Fruit fly (Drosophila melanogaster) whole organism, embryonic: ENCODE data around the gene BRWD3.

Source experiments
- Asciz ChIP-seq: fragments of 200-800 bp; sonication (Bioruptor generic); optimal IDR thresholded peaks from 2 replicates; lab custom pipeline; 2017; ENCODE audit warnings: missing biosample characterization, mild to moderate bottlenecking, missing genetic modification characterization, missing genetic modification reagents
- Awh ChIP-seq: fragments of 200-800 bp; sonication (Bioruptor generic); IDR thresholded peaks from 2 replicates; pipeline ENCODE4, ENCODE4 v1.3.6; 2022; ENCODE audit warnings: missing biosample characterization, missing genetic modification characterization
- Bteb2 ChIP-seq: fragments of 200-800 bp; sonication (Bioruptor generic); optimal IDR thresholded peaks from 2 replicates; lab custom pipeline; 2016; ENCODE audit warnings: missing biosample characterization, missing genetic modification characterization
- CG10959 ChIP-seq: fragments of 200-800 bp; sonication (Bioruptor generic); IDR thresholded peaks from 2 replicates; pipeline ENCODE4 v1.3.6; 2022; ENCODE audit warnings: missing biosample characterization, missing genetic modification characterization
- CG11085 ChIP-seq: fragments of 200-800 bp; sonication (Bioruptor generic); IDR thresholded peaks from 2 replicates; pipeline ENCODE4 v1.3.6; 2022; ENCODE audit warnings: missing biosample characterization, missing genetic modification characterization
- CG11398 ChIP-seq: fragments of 200-800 bp; sonication (Bioruptor generic); optimal IDR thresholded peaks from 2 replicates; lab custom pipeline; 2016; ENCODE audit warnings: missing biosample characterization, missing genetic modification characterization
- CG11560 ChIP-seq: fragments of 200-800 bp; sonication (Bioruptor generic); IDR thresholded peaks from 3 replicates; pipeline ENCODE4 v1.3.6; 2022; ENCODE audit warnings: missing biosample characterization, missing genetic modification characterization
- CG12299 ChIP-seq: fragments of 200-800 bp; sonication (Bioruptor generic); optimal IDR thresholded peaks from 2 replicates; lab custom pipeline; 2018; ENCODE audit warnings: missing biosample characterization, mild to moderate bottlenecking, missing genetic modification characterization
- CG13296 ChIP-seq: fragments of 200-800 bp; sonication (Bioruptor generic); optimal IDR thresholded peaks from 3 replicates; lab custom pipeline; 2018; ENCODE audit warnings: missing biosample characterization, mild to moderate bottlenecking, missing genetic modification characterization
- CG31441 ChIP-seq: fragments of 200-800 bp; sonication (Bioruptor generic); IDR thresholded peaks from 2 replicates; pipeline ENCODE4 v1.3.6; 2022; ENCODE audit warnings: missing biosample characterization, missing genetic modification characterization
- CG33557 ChIP-seq: fragments of 200-800 bp; sonication (Bioruptor generic); optimal IDR thresholded peaks from 2 replicates; lab custom pipeline; 2019; ENCODE audit warnings: missing biosample characterization, mild to moderate bottlenecking, missing genetic modification characterization, moderate library complexity
- CG4328 ChIP-seq: fragments of 200-800 bp; sonication (Bioruptor generic); optimal IDR thresholded peaks from 3 replicates; lab custom pipeline; 2017; ENCODE audit warnings: missing biosample characterization, missing genetic modification reagents, missing genetic modification characterization
- CG4707 ChIP-seq: fragments of 200-800 bp; sonication (Bioruptor generic); optimal IDR thresholded peaks from 2 replicates; lab custom pipeline; 2018; ENCODE audit warnings: missing biosample characterization, mild to moderate bottlenecking, missing genetic modification characterization, moderate library complexity
- CG5953 ChIP-seq: fragments of 200-800 bp; sonication (Bioruptor generic); IDR thresholded peaks from 2 replicates; pipeline ENCODE4 v1.3.6; 2022; ENCODE audit warnings: missing biosample characterization, missing genetic modification characterization
- CG6272 ChIP-seq: fragments of 200-800 bp; sonication (Bioruptor generic); IDR thresholded peaks from 2 replicates; pipeline ENCODE4 v1.3.6; 2022; ENCODE audit warnings: missing biosample characterization, missing genetic modification characterization
- CG6654 ChIP-seq: fragments of 200-800 bp; sonication (Bioruptor generic); optimal IDR thresholded peaks from 2 replicates; lab custom pipeline; 2017; ENCODE audit warnings: missing biosample characterization, mild to moderate bottlenecking, missing genetic modification characterization
- CG7372 ChIP-seq: fragments of 200-800 bp; sonication (Bioruptor generic); IDR thresholded peaks from 2 replicates; pipeline ENCODE4 v1.3.6; 2022; ENCODE audit warnings: missing biosample characterization, missing genetic modification characterization
- CG7556 ChIP-seq: fragments of 200-800 bp; sonication (Bioruptor generic); optimal IDR thresholded peaks from 2 replicates; lab custom pipeline; 2017; ENCODE audit warnings: missing biosample characterization, mild to moderate bottlenecking, missing genetic modification characterization
- CG9932 ChIP-seq: fragments of 200-800 bp; sonication (Bioruptor generic); IDR thresholded peaks from 2 replicates; pipeline ENCODE4 v1.3.6; 2022; ENCODE audit warnings: missing biosample characterization, missing genetic modification characterization
- CoRest ChIP-seq: fragments of 200-800 bp; sonication (Bioruptor generic); optimal IDR thresholded peaks from 3 replicates; lab custom pipeline; 2018; ENCODE audit warnings: missing biosample characterization, mild to moderate bottlenecking, missing genetic modification characterization, moderate library complexity
- Deaf1 ChIP-seq: fragments of 200-800 bp; optimal IDR thresholded peaks from 3 replicates; lab custom pipeline; 2019; ENCODE audit warnings: missing biosample characterization, mild to moderate bottlenecking, missing genetic modification characterization, moderate library complexity
- Dfd ChIP-seq, 2 experiments: fragments of >200 bp; optimal IDR thresholded peaks; 2 replicates each; lab custom pipeline; 2017; ENCODE audit warnings: missing biosample characterization in 2 of 2, missing genetic modification characterization in 2 of 2
- Dp ChIP-seq: fragments of 200-800 bp; sonication (Bioruptor generic); optimal IDR thresholded peaks from 2 replicates; lab custom pipeline; 2018; ENCODE audit warnings: missing biosample characterization, mild to moderate bottlenecking, missing genetic modification characterization, moderate library complexity
- HHEX ChIP-seq: fragments of 200-800 bp; sonication (Bioruptor generic); optimal IDR thresholded peaks from 3 replicates; lab custom pipeline; 2017; ENCODE audit warnings: missing biosample characterization, mild to moderate bottlenecking, missing genetic modification characterization, missing genetic modification reagents
- Hr3 ChIP-seq: fragments of 200-800 bp; sonication (Bioruptor generic); optimal IDR thresholded peaks from 3 replicates; lab custom pipeline; 2016; ENCODE audit warnings: missing biosample characterization, missing genetic modification characterization
- Hr78 ChIP-seq, 2 experiments: fragments of 200-800 bp in 1 of 2; fragments of >200 bp in 1 of 2; sonication (Bioruptor generic) in 1 of 2; optimal IDR thresholded peaks; 2 replicates each; lab custom pipeline; 2017 to 2019; ENCODE audit warnings: missing biosample characterization in 2 of 2, missing genetic modification characterization in 2 of 2, mild to moderate bottlenecking in 1 of 2, moderate library complexity in 1 of 2
- Lim3 ChIP-seq: fragments of 200-800 bp; sonication (Bioruptor generic); IDR thresholded peaks from 2 replicates; pipeline ENCODE4 v1.3.6; 2022; ENCODE audit warnings: missing biosample characterization, missing genetic modification characterization
- Mad ChIP-seq: fragments of 200-800 bp; sonication (Bioruptor generic); optimal IDR thresholded peaks from 2 replicates; lab custom pipeline; 2016; ENCODE audit warnings: missing biosample characterization, missing genetic modification characterization
- Ptx1 ChIP-seq: fragments of 200-800 bp; sonication (Bioruptor generic); IDR thresholded peaks from 2 replicates; pipeline ENCODE4 v1.3.6; 2022; ENCODE audit warnings: missing biosample characterization, missing genetic modification characterization
- Tbp ChIP-seq: fragments of >200 bp; optimal IDR thresholded peaks from 2 replicates; lab custom pipeline; 2018; ENCODE audit warnings: missing biosample characterization, missing genetic modification characterization
- Xrp1 ChIP-seq: fragments of 200-800 bp; sonication (Bioruptor generic); IDR thresholded peaks from 2 replicates; pipeline ENCODE4 v1.3.6; 2022; ENCODE audit warnings: missing biosample characterization, missing genetic modification characterization
- ab ChIP-seq: fragments of 200-800 bp; sonication (Bioruptor generic); optimal IDR thresholded peaks from 2 replicates; lab custom pipeline; 2016; ENCODE audit warnings: missing biosample characterization, missing genetic modification characterization
- al ChIP-seq: fragments of 200-800 bp; sonication (Bioruptor generic); IDR thresholded peaks from 2 replicates; pipeline ENCODE4 v1.3.6; 2022; ENCODE audit warnings: missing biosample characterization, missing genetic modification characterization
- ato ChIP-seq: fragments of 200-800 bp; sonication (Bioruptor generic); IDR thresholded peaks from 2 replicates; pipeline ENCODE4 v1.3.6; 2022; ENCODE audit warnings: missing biosample characterization, missing genetic modification characterization; ENCODE audit not compliant: partially characterized antibody
- bigmax ChIP-seq: fragments of 200-800 bp; sonication (Bioruptor generic); optimal IDR thresholded peaks from 2 replicates; lab custom pipeline; 2018; ENCODE audit warnings: missing biosample characterization, mild to moderate bottlenecking, missing genetic modification characterization
- chinmo ChIP-seq: fragments of 200-800 bp; sonication (Bioruptor generic); IDR thresholded peaks from 4 replicates; pipeline ENCODE4 v1.3.6; 2022; ENCODE audit warnings: missing biosample characterization, missing genetic modification characterization; ENCODE audit not compliant: partially characterized antibody
- dm ChIP-seq: fragments of 200-800 bp; sonication (Bioruptor generic); optimal IDR thresholded peaks from 3 replicates; lab custom pipeline; 2016; ENCODE audit warnings: missing biosample characterization, missing genetic modification characterization
- gce ChIP-seq: fragments of 200-800 bp; sonication (Bioruptor generic); IDR thresholded peaks from 3 replicates; pipeline ENCODE4 v1.3.6; 2022; ENCODE audit warnings: missing biosample characterization, missing genetic modification characterization
- inv ChIP-seq: fragments of 200-800 bp; sonication (Bioruptor generic); IDR thresholded peaks from 2 replicates; pipeline ENCODE4 v1.3.6; 2022; ENCODE audit warnings: missing biosample characterization, missing genetic modification characterization; ENCODE audit not compliant: partially characterized antibody
- lola ChIP-seq, 3 experiments: fragments of >200 bp in 2 of 3; fragments of 200-800 bp in 1 of 3; sonication (Bioruptor generic) in 1 of 3; optimal IDR thresholded peaks; 2 replicates each; lab custom pipeline; 2017 to 2019; ENCODE audit warnings: missing biosample characterization in 3 of 3, missing genetic modification characterization in 3 of 3, mild to moderate bottlenecking in 1 of 3, moderate library complexity in 1 of 3
- org-1 ChIP-seq: fragments of 200-800 bp; sonication (Bioruptor generic); optimal IDR thresholded peaks from 2 replicates; lab custom pipeline; 2017; ENCODE audit warnings: missing biosample characterization, missing genetic modification characterization
- pb ChIP-seq: fragments of 200-800 bp; sonication (Bioruptor generic); optimal IDR thresholded peaks from 3 replicates; lab custom pipeline; 2016; ENCODE audit warnings: missing biosample characterization, missing genetic modification characterization
- pfk ChIP-seq: fragments of 200-800 bp; sonication (Bioruptor generic); optimal IDR thresholded peaks from 2 replicates; lab custom pipeline; 2018; ENCODE audit warnings: missing biosample characterization, mild to moderate bottlenecking, missing genetic modification characterization, moderate library complexity
- phol ChIP-seq: fragments of 200-800 bp; sonication (Bioruptor generic); optimal IDR thresholded peaks from 3 replicates; lab custom pipeline; 2018; ENCODE audit warnings: missing biosample characterization, mild to moderate bottlenecking, missing genetic modification characterization, moderate library complexity
- repo ChIP-seq: fragments of 200-800 bp; sonication (Bioruptor generic); optimal IDR thresholded peaks from 2 replicates; lab custom pipeline; 2016; ENCODE audit warnings: missing biosample characterization, missing genetic modification characterization
- schlank ChIP-seq: fragments of 200-800 bp; sonication (Bioruptor generic); optimal IDR thresholded peaks from 2 replicates; lab custom pipeline; 2018; ENCODE audit warnings: missing biosample characterization, mild to moderate bottlenecking, missing genetic modification characterization
- slou ChIP-seq: fragments of 200-800 bp; sonication (Bioruptor generic); optimal IDR thresholded peaks from 3 replicates; lab custom pipeline; 2016; ENCODE audit warnings: missing biosample characterization, missing genetic modification characterization
- tio ChIP-seq: fragments of 200-800 bp; sonication (Bioruptor generic); optimal IDR thresholded peaks from 2 replicates; lab custom pipeline; 2017; ENCODE audit warnings: missing biosample characterization, missing genetic modification characterization, inconsistent platforms
- toy ChIP-seq: fragments of 200-800 bp; sonication (Bioruptor generic); IDR thresholded peaks from 2 replicates; pipeline ENCODE4 v1.3.6; 2022; ENCODE audit warnings: missing biosample characterization, missing genetic modification characterization
- unpg ChIP-seq: fragments of 200-800 bp; sonication (Bioruptor generic); optimal IDR thresholded peaks from 3 replicates; lab custom pipeline; 2018; ENCODE audit warnings: missing biosample characterization, mild to moderate bottlenecking, missing genetic modification characterization, moderate library complexity
- zen ChIP-seq: fragments of 200-800 bp; sonication (Bioruptor generic); optimal IDR thresholded peaks from 3 replicates; lab custom pipeline; 2018; ENCODE audit warnings: missing biosample characterization, mild to moderate bottlenecking, missing genetic modification characterization, moderate library complexity

The BRWD3 gene

DNA sequence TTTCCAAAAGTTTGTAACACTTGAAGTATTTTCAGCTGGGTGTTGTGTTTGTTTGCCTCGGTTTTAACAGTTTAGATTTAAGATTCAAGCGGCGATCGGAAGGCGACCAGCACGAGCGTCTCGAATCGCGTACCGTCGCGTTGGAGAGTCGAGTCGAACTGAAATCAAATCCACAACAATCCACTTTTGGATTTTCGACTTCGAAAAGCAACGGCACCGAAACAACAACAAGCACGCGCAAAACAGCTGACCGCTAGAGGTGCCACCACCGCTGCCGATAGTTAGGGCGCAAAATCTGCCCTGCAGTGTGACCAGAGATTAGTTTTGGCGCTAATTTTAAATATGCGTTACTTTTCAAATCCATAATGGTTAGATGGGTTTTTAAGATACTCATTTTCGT, 47.7 kb upstream of the BRWD3 start, which contains the start of gene jar (continued):
- TF ChIP-seq CG33557 (no peak), org-1 (GFP tag; lab: Kevin White, UChicago) (peak; percentile 33), ato (peak; percentile 88), CG6272 (0 out of 2 replicates have a peak, but pooled peaks have one; percentile 19), Deaf1 (tag; lab: Kevin White, UChicago) (peak; percentile 61), HHEX (GFP tag; lab: Kevin White, UChicago) (peak; percentile 28), CG6654 (GFP tag; lab: Kevin White, UChicago) (no peak), inv (GFP tag; lab: Robert Waterston, UW) (peak; percentile 83), pfk (GFP tag; lab: Kevin White, UChicago) (no peak), CG13296 (GFP tag; lab: Kevin White, UChicago) (peak; percentile 16), Xrp1 (GFP tag; lab: Robert Waterston, UW) (peak; percentile 42; the same call in 1 of the 2 replicates), Asciz (peak; percentile 45), bigmax (GFP tag; lab: Kevin White, UChicago) (peak; percentile 50), CG7372 (GFP tag; lab: Robert Waterston, UW) (no peak), dm (GFP tag; lab: Kevin White, UChicago) (peak; percentile 36), CG9932 (peak; percentile 32; the same call in 1 of the 2 replicates), al (no peak), Awh (GFP tag; lab: Robert Waterston, UW) (0 out of 2 replicates have a peak, but pooled peaks have one; percentile 45), CG11398 (GFP tag; lab: Kevin White, UChicago) (no peak), Hr3 (no peak), chinmo (GFP tag; lab: Robert Waterston, UW) (peak; percentile 95; the same call in 3 of the 4 replicates), Tbp (GFP tag; lab: Kevin White, UChicago) (no peak), CG4328 (GFP tag; lab: Kevin White, UChicago) (no peak), ab (GFP tag; lab: Kevin White, UChicago) (no peak), Dp (GFP tag; lab: Kevin White, UChicago) (peak; percentile 100), schlank (tag; lab: Kevin White, UChicago) (peak; percentile 34), toy (GFP tag; lab: Robert Waterston, UW) (no peak), CG12299 (tag; lab: Kevin White, UChicago) (no peak), lola (GFP tag; optimal IDR thresholded peaks at IDR 0.05; lab: Kevin White, UChicago) (no peak), CoRest (tag; lab: Kevin White, UChicago) (peak; percentile 50), CG5953 (GFP tag; lab: Robert Waterston, UW) (peak; percentile 66; the same call in 1 of the 2 replicates), pb (GFP tag; lab: Kevin White, UChicago) (peak; percentile 28), CG11085 (GFP tag; lab: Robert Waterston, UW) (no peak), CG31441 (GFP tag; lab: Robert Waterston, UW) (no peak; the same call in 1 of the 2 replicates), CG4707 (GFP tag; lab: Kevin White, UChicago) (peak; percentile 29), CG7556 (no peak), Bteb2 (GFP tag; lab: Kevin White, UChicago) (no peak), Hr78 (GFP tag; optimal IDR thresholded peaks at IDR 0.05; lab: Kevin White, UChicago) (no peak), CG11560 (tag; lab: Robert Waterston, UW) (no peak), zen (tag; lab: Kevin White, UChicago) (peak; percentile 27), tio (no peak), phol (peak; percentile 46), repo (no peak), unpg (GFP tag; lab: Kevin White, UChicago) (peak; percentile 24), CG10959 (GFP tag; lab: Robert Waterston, UW) (no peak), Mad (GFP tag; lab: Kevin White, UChicago) (no peak), gce (no peak; the same call in 2 of the 3 replicates), Dfd (GFP tag; optimal IDR thresholded peaks at IDR 0.05; lab: Kevin White, UChicago) (no peak), slou (no peak), Lim3 (GFP tag; lab: Robert Waterston, UW) (no peak), Ptx1 (0 out of 2 replicates have a peak, but pooled peaks have one; percentile 17)
